Fruit fly (Drosophila melanogaster) whole organism, embryonic: ENCODE data around the gene Spase25.

ENCODE experiments used
- Atf3 ChIP-seq: fragments of 200-800 bp; sonication (Bioruptor generic); optimal IDR thresholded peaks from 3 replicates; lab custom pipeline; 2016; ENCODE audit warnings: missing biosample characterization, missing genetic modification characterization
- Bdp1 ChIP-seq: fragments of 200-800 bp; sonication (Bioruptor generic); optimal IDR thresholded peaks from 3 replicates; lab custom pipeline; 2016; ENCODE audit warnings: missing biosample characterization, missing genetic modification characterization
- CG10274 ChIP-seq: fragments of 200-800 bp; sonication (Bioruptor generic); optimal IDR thresholded peaks from 3 replicates; lab custom pipeline; 2017; ENCODE audit warnings: missing biosample characterization, mild to moderate bottlenecking, missing genetic modification characterization
- CG11696 ChIP-seq: fragments of 200-800 bp; sonication (Bioruptor generic); IDR thresholded peaks from 2 replicates; pipeline ENCODE4 v1.3.6; 2022; ENCODE audit warnings: missing biosample characterization, missing genetic modification characterization
- CG12299 ChIP-seq: fragments of 200-800 bp; sonication (Bioruptor generic); optimal IDR thresholded peaks from 2 replicates; lab custom pipeline; 2018; ENCODE audit warnings: missing biosample characterization, mild to moderate bottlenecking, missing genetic modification characterization
- CG12744 ChIP-seq: fragments of 200-800 bp; sonication (Bioruptor generic); optimal IDR thresholded peaks from 2 replicates; lab custom pipeline; 2016; ENCODE audit warnings: missing biosample characterization, missing genetic modification characterization
- CG13624 ChIP-seq: fragments of 200-800 bp; sonication (Bioruptor generic); optimal IDR thresholded peaks from 2 replicates; lab custom pipeline; 2016; ENCODE audit warnings: missing biosample characterization, missing genetic modification characterization
- CG15479 ChIP-seq: fragments of 200-800 bp; sonication (Bioruptor generic); optimal IDR thresholded peaks from 3 replicates; lab custom pipeline; 2019; ENCODE audit warnings: missing biosample characterization, mild to moderate bottlenecking, missing genetic modification characterization, moderate library complexity
- CG15601 ChIP-seq: fragments of 200-800 bp; sonication (Bioruptor generic); optimal IDR thresholded peaks from 3 replicates; lab custom pipeline; 2019; ENCODE audit warnings: missing biosample characterization, mild to moderate bottlenecking, missing genetic modification characterization, moderate library complexity
- CG17328 ChIP-seq: fragments of 200-800 bp; sonication (Bioruptor generic); IDR thresholded peaks from 2 replicates; pipeline ENCODE4 v1.3.6; 2022; ENCODE audit warnings: missing biosample characterization, missing genetic modification characterization
- CG17568 ChIP-seq: fragments of 200-800 bp; sonication (Bioruptor generic); optimal IDR thresholded peaks from 2 replicates; lab custom pipeline; 2018; ENCODE audit warnings: missing biosample characterization, mild to moderate bottlenecking, missing genetic modification characterization, moderate library complexity
- CG18476 ChIP-seq: fragments of 200-800 bp; sonication (Bioruptor generic); optimal IDR thresholded peaks from 2 replicates; lab custom pipeline; 2016; ENCODE audit warnings: missing biosample characterization, mild to moderate bottlenecking, missing genetic modification characterization
- CG31224 ChIP-seq: fragments of 200-800 bp; sonication (Bioruptor generic); IDR thresholded peaks from 2 replicates; pipeline ENCODE4 v1.3.6; 2022; ENCODE audit warnings: missing biosample characterization, missing genetic modification characterization
- CG32532 ChIP-seq: fragments of 200-800 bp; sonication (Bioruptor generic); IDR thresholded peaks from 2 replicates; pipeline ENCODE4 v1.3.6; 2022; ENCODE audit warnings: missing biosample characterization, missing genetic modification characterization
- CG33213 ChIP-seq: fragments of 200-800 bp; sonication (Bioruptor generic); optimal IDR thresholded peaks from 3 replicates; lab custom pipeline; 2016; ENCODE audit warnings: missing biosample characterization, missing genetic modification characterization
- CG34376 ChIP-seq: fragments of 200-800 bp; sonication (Bioruptor generic); optimal IDR thresholded peaks from 2 replicates; lab custom pipeline; 2018; ENCODE audit warnings: missing biosample characterization, mild to moderate bottlenecking, missing genetic modification characterization
- CG6654 ChIP-seq: fragments of 200-800 bp; sonication (Bioruptor generic); optimal IDR thresholded peaks from 2 replicates; lab custom pipeline; 2017; ENCODE audit warnings: missing biosample characterization, mild to moderate bottlenecking, missing genetic modification characterization
- CG7357 ChIP-seq: fragments of 200-800 bp; sonication (Bioruptor generic); IDR thresholded peaks from 3 replicates; pipeline ENCODE4 v1.3.6; 2022; ENCODE audit warnings: missing biosample characterization, missing genetic modification characterization
- CG7786 ChIP-seq: fragments of 200-800 bp; sonication (Bioruptor generic); optimal IDR thresholded peaks from 2 replicates; lab custom pipeline; 2016; ENCODE audit warnings: missing biosample characterization, missing genetic modification characterization
- CG8388 ChIP-seq: fragments of 200-800 bp; sonication (Bioruptor generic); optimal IDR thresholded peaks from 2 replicates; lab custom pipeline; 2019; ENCODE audit warnings: missing biosample characterization, mild to moderate bottlenecking, missing genetic modification characterization, moderate library complexity
- CG8478 ChIP-seq: fragments of >200 bp; optimal IDR thresholded peaks from 2 replicates; lab custom pipeline; 2018
- CHES-1-like ChIP-seq: fragments of 200-800 bp; sonication (Bioruptor generic); optimal IDR thresholded peaks from 2 replicates; lab custom pipeline; 2016; ENCODE audit warnings: missing biosample characterization, missing genetic modification characterization
- Camta ChIP-seq: fragments of 200-800 bp; sonication (Bioruptor generic); optimal IDR thresholded peaks from 2 replicates; lab custom pipeline; 2016; ENCODE audit warnings: missing biosample characterization, missing genetic modification characterization
- Fer1 ChIP-seq: fragments of 200-800 bp; sonication (Bioruptor generic); optimal IDR thresholded peaks from 2 replicates; lab custom pipeline; 2017; ENCODE audit warnings: missing biosample characterization, mild to moderate bottlenecking, missing genetic modification characterization
- Fer2 ChIP-seq: fragments of 200-800 bp; sonication (Bioruptor generic); optimal IDR thresholded peaks from 2 replicates; lab custom pipeline; 2018; ENCODE audit warnings: missing biosample characterization, mild to moderate bottlenecking, missing genetic modification characterization, moderate library complexity
- H15 ChIP-seq: fragments of 200-800 bp; sonication (Bioruptor generic); IDR thresholded peaks from 3 replicates; pipeline ENCODE4 v1.3.6; 2022; ENCODE audit warnings: missing biosample characterization, missing genetic modification characterization
- H2.0 ChIP-seq: fragments of 200-800 bp; sonication (Bioruptor generic); IDR thresholded peaks from 2 replicates; pipeline ENCODE4 v1.3.6; 2022; ENCODE audit warnings: missing biosample characterization, missing genetic modification characterization
- Hmx ChIP-seq: fragments of 200-800 bp; sonication (Bioruptor generic); optimal IDR thresholded peaks from 2 replicates; lab custom pipeline; 2016; ENCODE audit warnings: missing biosample characterization, missing genetic modification characterization
- Nf-YB ChIP-seq: fragments of 200-800 bp; sonication (Bioruptor generic); optimal IDR thresholded peaks from 3 replicates; lab custom pipeline; 2019; ENCODE audit warnings: missing biosample characterization, mild to moderate bottlenecking, missing genetic modification characterization, moderate library complexity
- Taf1 ChIP-seq: fragments of 200-800 bp; sonication (Bioruptor generic); IDR thresholded peaks from 2 replicates; pipeline ENCODE4 v1.3.6; 2022; ENCODE audit warnings: missing biosample characterization, missing genetic modification characterization
- Xbp1 ChIP-seq: fragments of 200-800 bp; sonication (Bioruptor generic); optimal IDR thresholded peaks from 3 replicates; lab custom pipeline; 2016; ENCODE audit warnings: missing biosample characterization, mild to moderate bottlenecking, missing genetic modification characterization
- bcd ChIP-seq: fragments of 200-800 bp; sonication (Bioruptor generic); optimal IDR thresholded peaks from 2 replicates; lab custom pipeline; 2017; ENCODE audit warnings: missing biosample characterization, mild to moderate bottlenecking, missing genetic modification characterization
- chinmo ChIP-seq: fragments of 200-800 bp; sonication (Bioruptor generic); IDR thresholded peaks from 4 replicates; pipeline ENCODE4 v1.3.6; 2022; ENCODE audit warnings: missing biosample characterization, missing genetic modification characterization; ENCODE audit not compliant: partially characterized antibody
- cwo ChIP-seq: fragments of 200-800 bp; sonication (Bioruptor generic); optimal IDR thresholded peaks from 3 replicates; lab custom pipeline; 2017; ENCODE audit warnings: missing biosample characterization, missing genetic modification characterization, mild to moderate bottlenecking, moderate library complexity, missing genetic modification reagents
- da ChIP-seq: fragments of 200-800 bp; sonication (Bioruptor generic); optimal IDR thresholded peaks from 2 replicates; lab custom pipeline; 2016; ENCODE audit warnings: missing biosample characterization, missing genetic modification characterization
- exex ChIP-seq: fragments of 200-800 bp; sonication (Bioruptor generic); optimal IDR thresholded peaks from 4 replicates; lab custom pipeline; 2018; ENCODE audit warnings: missing biosample characterization, mild to moderate bottlenecking, missing genetic modification characterization, moderate library complexity
- fd96Cb ChIP-seq: fragments of 200-800 bp; sonication (Bioruptor generic); optimal IDR thresholded peaks from 2 replicates; lab custom pipeline; 2018; ENCODE audit warnings: missing biosample characterization, mild to moderate bottlenecking, missing genetic modification characterization, moderate library complexity
- gt ChIP-seq: fragments of 200-800 bp; sonication (Bioruptor generic); IDR thresholded peaks from 2 replicates; pipeline ENCODE4 v1.3.6; 2022; ENCODE audit warnings: missing biosample characterization, missing genetic modification characterization
- ken ChIP-seq: fragments of 200-800 bp; sonication (Bioruptor generic); IDR thresholded peaks from 3 replicates; pipeline ENCODE4 v1.3.6; 2022; ENCODE audit warnings: missing biosample characterization, missing genetic modification characterization
- klu ChIP-seq: fragments of 200-800 bp; sonication (Bioruptor generic); IDR thresholded peaks from 2 replicates; pipeline ENCODE4 v1.3.6; 2022; ENCODE audit warnings: missing biosample characterization, missing genetic modification characterization
- nau ChIP-seq: fragments of 200-800 bp; sonication (Bioruptor generic); optimal IDR thresholded peaks from 3 replicates; lab custom pipeline; 2017; ENCODE audit warnings: missing biosample characterization, mild to moderate bottlenecking, missing genetic modification characterization, missing genetic modification reagents
- oc ChIP-seq: fragments of 200-800 bp; sonication (Bioruptor generic); optimal IDR thresholded peaks from 2 replicates; lab custom pipeline; 2018; ENCODE audit warnings: missing biosample characterization, mild to moderate bottlenecking, missing genetic modification characterization, moderate library complexity
- org-1 ChIP-seq: fragments of 200-800 bp; sonication (Bioruptor generic); optimal IDR thresholded peaks from 2 replicates; lab custom pipeline; 2017; ENCODE audit warnings: missing biosample characterization, missing genetic modification characterization
- pho ChIP-seq: fragments of 200-800 bp; sonication (Bioruptor generic); optimal IDR thresholded peaks from 2 replicates; lab custom pipeline; 2016; ENCODE audit warnings: missing biosample characterization, missing genetic modification characterization
- pum ChIP-seq: fragments of 200-800 bp; sonication (Bioruptor generic); optimal IDR thresholded peaks from 2 replicates; lab custom pipeline; 2016; ENCODE audit warnings: missing biosample characterization, missing genetic modification characterization
- run ChIP-seq: fragments of 200-800 bp; sonication (Bioruptor generic); optimal IDR thresholded peaks from 3 replicates; lab custom pipeline; 2018; ENCODE audit warnings: missing biosample characterization, mild to moderate bottlenecking, missing genetic modification characterization
- slbo ChIP-seq: fragments of 200-800 bp; sonication (Bioruptor generic); IDR thresholded peaks from 2 replicates; pipeline ENCODE4 v1.3.6; 2022; ENCODE audit warnings: missing biosample characterization, missing genetic modification characterization
- slou ChIP-seq: fragments of 200-800 bp; sonication (Bioruptor generic); optimal IDR thresholded peaks from 3 replicates; lab custom pipeline; 2016; ENCODE audit warnings: missing biosample characterization, missing genetic modification characterization
- sna ChIP-seq: fragments of 200-800 bp; sonication (Bioruptor generic); IDR thresholded peaks from 2 replicates; pipeline ENCODE4 v1.3.6; 2022; ENCODE audit warnings: missing biosample characterization, missing genetic modification characterization; ENCODE audit not compliant: partially characterized antibody
- zf30C ChIP-seq: fragments of 200-800 bp; sonication (Bioruptor generic); optimal IDR thresholded peaks from 3 replicates; lab custom pipeline; 2018; ENCODE audit warnings: missing biosample characterization, mild to moderate bottlenecking, missing genetic modification characterization

Spase25 gene

dm6 chrX:11454189-11454882 lies 30.7 kb upstream of the Spase25 start, which contains the start of the genes Evi5 and HP5 (continued):
- TF ChIP-seq CG12744 (no peak), Fer1 (GFP tag; lab: Kevin White, UChicago) (peak; percentile 15), pum (GFP tag; lab: Kevin White, UChicago) (peak; percentile 48), CG7357 (peak; percentile 26; the same call in 1 of the 3 replicates), oc (no peak), CG7786 (peak; percentile 27), CG12299 (tag; lab: Kevin White, UChicago) (peak; percentile 24), CG15601 (tag; lab: Kevin White, UChicago) (peak; percentile 59), H15 (GFP tag; lab: Robert Waterston, UW) (peak; percentile 29; the same call in 1 of the 3 replicates), H2.0 (GFP tag; lab: Robert Waterston, UW) (peak; percentile 50; the same call in 1 of the 2 replicates), CG8478 (lab: Kevin White, UChicago) (no peak), CG32532 (GFP tag; lab: Robert Waterston, UW) (peak; percentile 71), Nf-YB (no peak), zf30C (GFP tag; lab: Kevin White, UChicago) (peak; percentile 81), CG6654 (GFP tag; lab: Kevin White, UChicago) (no peak), CG17328 (GFP tag; lab: Robert Waterston, UW) (peak; percentile 41; the same call in 1 of the 2 replicates), Camta (GFP tag; lab: Kevin White, UChicago) (peak; percentile 46), Taf1 (GFP tag; lab: Robert Waterston, UW) (peak; percentile 54; the same call in 1 of the 2 replicates), Hmx (GFP tag; lab: Kevin White, UChicago) (no peak), Atf3 (no peak), CG11696 (GFP tag; lab: Robert Waterston, UW) (no peak), sna (GFP tag; lab: Robert Waterston, UW) (no peak), CG8388 (GFP tag; lab: Kevin White, UChicago) (no peak), klu (GFP tag; lab: Robert Waterston, UW) (peak; percentile 65; the same call in 1 of the 2 replicates), Xbp1 (GFP tag; lab: Kevin White, UChicago) (peak; percentile 53), Fer2 (tag; lab: Kevin White, UChicago) (no peak), CG13624 (peak; percentile 80), CG33213 (GFP tag; lab: Kevin White, UChicago) (peak; percentile 55), exex (no peak), CG15479 (GFP tag; lab: Kevin White, UChicago) (no peak), nau (GFP tag; lab: Kevin White, UChicago) (no peak), slbo (peak; percentile 85), CG31224 (0 out of 2 replicates have a peak, but pooled peaks have one; percentile 49), chinmo (GFP tag; lab: Robert Waterston, UW) (0 out of 4 replicates have a peak, but pooled peaks have one; percentile 49), Bdp1 (no peak), pho (GFP tag; lab: Kevin White, UChicago) (peak; percentile 45), cwo (GFP tag; lab: Kevin White, UChicago) (no peak), CG34376 (no peak), org-1 (GFP tag; lab: Kevin White, UChicago) (no peak), gt (GFP tag; lab: Robert Waterston, UW) (no peak), ken (peak; percentile 71; the same call in 2 of the 3 replicates), fd96Cb (tag; lab: Kevin White, UChicago) (no peak), CG17568 (no peak), CHES-1-like (GFP tag; lab: Kevin White, UChicago) (peak; percentile 54), run (tag; lab: Kevin White, UChicago) (no peak), bcd (GFP tag; lab: Kevin White, UChicago) (peak; percentile 44), da (GFP tag; lab: Kevin White, UChicago) (no peak), slou (GFP tag; lab: Kevin White, UChicago) (peak; percentile 71), CG10274 (GFP tag; lab: Kevin White, UChicago) (no peak), CG18476 (GFP tag; lab: Kevin White, UChicago) (peak; percentile 10)
